Worm (Caenorhabditis elegans) whole organism, L4/young adult: Measurements from ENCODE around the gene F58B4.6.

Source experiments
- W03F9.2 ChIP-seq: fragments of 150-350 bp; optimal IDR thresholded peaks from 2 replicates; lab custom pipeline; 2014; ENCODE audit warnings: missing biosample characterization, missing genetic modification characterization
- dao-5 ChIP-seq: sonication (generic microtip); optimal IDR thresholded peaks from 2 replicates; lab custom pipeline; 2016; ENCODE audit warnings: missing genotype, missing genetic modification characterization, moderate library complexity, missing compliant biosample characterization
- him-1 ChIP-seq: sonication (generic microtip); optimal IDR thresholded peaks from 2 replicates; lab custom pipeline; 2016; ENCODE audit warnings: missing genotype, missing genetic modification reagents, missing genetic modification characterization, missing compliant biosample characterization

DNA sequence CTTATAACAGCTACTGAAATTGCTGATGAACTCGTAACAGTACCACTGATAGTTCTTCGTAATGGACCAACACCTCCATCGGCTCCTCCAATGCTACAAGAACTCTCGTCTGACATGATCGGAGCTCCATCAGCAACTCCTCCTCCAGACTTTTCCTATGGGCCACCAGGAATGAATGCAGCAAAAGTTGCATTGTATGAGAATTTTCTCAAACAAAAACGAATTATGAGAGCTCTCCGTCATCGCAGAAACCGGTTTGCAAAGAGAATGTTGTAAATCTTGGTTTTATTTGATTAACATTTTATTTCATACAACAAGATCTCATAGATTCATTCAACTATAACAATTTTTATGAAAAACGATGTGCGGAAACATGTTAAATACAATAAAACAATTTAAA lies 37.3 kb upstream of the F58B4.6 start:
- TF ChIP-seq him-1 (tag; lab: Kevin White, UChicago) = no peak
- no peak for TF ChIP-seq W03F9.2 (tag; lab: Kevin White, UChicago)
- no peak for TF ChIP-seq dao-5 (tag; lab: Kevin White, UChicago)
